Fruit fly (Drosophila melanogaster) Kc167 (cell line): ENCODE results near the gene woc.

ENCODE experiments used
- Myc ChIP-seq: fragments of >200 bp; optimal IDR thresholded peaks from 2 replicates; lab custom pipeline; 2017; ENCODE audit warnings: missing external identifiers
- psq ChIP-seq: fragments of >200 bp; optimal IDR thresholded peaks from 2 replicates; lab custom pipeline; 2017; ENCODE audit warnings: missing external identifiers
- ttk ChIP-seq: sonication (Bioruptor generic); optimal IDR thresholded peaks from 2 replicates; lab custom pipeline; 2017; ENCODE audit warnings: missing external identifiers

DNA sequence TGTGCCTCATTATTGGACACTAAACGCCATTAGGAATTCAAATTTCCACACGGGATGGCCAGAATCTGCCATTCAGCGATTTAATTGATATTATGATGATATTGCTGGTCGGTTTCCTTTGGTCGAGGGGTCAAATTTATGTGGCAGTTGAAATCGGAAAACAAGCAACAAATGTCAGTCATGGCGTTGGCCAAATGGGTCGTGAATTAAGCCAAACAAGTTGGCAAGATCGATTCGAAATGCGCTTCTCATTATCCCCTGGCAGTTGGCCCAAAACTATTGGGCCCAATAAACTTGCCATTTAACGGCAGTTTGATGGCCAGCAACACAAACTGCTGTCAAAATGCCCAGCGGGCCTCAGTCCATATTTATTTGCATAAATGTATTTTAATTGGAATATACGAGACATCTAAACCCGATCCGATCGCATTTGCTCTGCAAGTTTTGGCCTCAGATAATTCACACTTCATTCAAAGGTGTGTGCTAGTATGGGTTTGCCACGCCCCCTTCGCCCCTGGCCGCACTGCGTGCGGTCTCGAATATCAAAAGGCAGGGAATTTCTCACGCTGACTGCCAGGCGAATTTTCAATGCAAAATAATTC lies 50.8 kb downstream of the woc start:
- TF ChIP-seq Myc (lab: Kevin White, UChicago) (no peak), ttk (lab: Kevin White, UChicago) (no peak), psq (lab: Kevin White, UChicago) (no peak)
